Fruit fly (Drosophila melanogaster) whole organism, embryonic: ENCODE data around the gene mats.

ENCODE experiments used
- Antp ChIP-seq: fragments of 200-800 bp; sonication (Bioruptor generic); optimal IDR thresholded peaks from 3 replicates; lab custom pipeline; 2016; ENCODE audit warnings: missing biosample characterization, missing genetic modification characterization
- B-H1 ChIP-seq: fragments of 200-800 bp; sonication (Bioruptor generic); IDR thresholded peaks from 3 replicates; pipeline ENCODE4 v1.3.6; 2022; ENCODE audit warnings: missing biosample characterization, missing genetic modification characterization
- CG10431 ChIP-seq: fragments of 200-800 bp; sonication (Bioruptor generic); optimal IDR thresholded peaks from 3 replicates; lab custom pipeline; 2018; ENCODE audit warnings: missing biosample characterization, mild to moderate bottlenecking, missing genetic modification characterization
- CG1233 ChIP-seq: fragments of 200-800 bp; sonication (Bioruptor generic); optimal IDR thresholded peaks from 4 replicates; lab custom pipeline; 2018; ENCODE audit warnings: missing biosample characterization, mild to moderate bottlenecking, missing genetic modification characterization
- CG12744 ChIP-seq: fragments of 200-800 bp; sonication (Bioruptor generic); optimal IDR thresholded peaks from 2 replicates; lab custom pipeline; 2016; ENCODE audit warnings: missing biosample characterization, missing genetic modification characterization
- CG14710 ChIP-seq: fragments of 200-800 bp; sonication (Bioruptor generic); optimal IDR thresholded peaks from 3 replicates; lab custom pipeline; 2019; ENCODE audit warnings: missing biosample characterization, mild to moderate bottlenecking, missing genetic modification characterization, moderate library complexity
- CG17361 ChIP-seq: fragments of 200-800 bp; sonication (Bioruptor generic); IDR thresholded peaks from 3 replicates; pipeline ENCODE4 v1.3.6; 2022; ENCODE audit warnings: missing biosample characterization, missing genetic modification characterization
- CG17385 ChIP-seq: fragments of 200-800 bp; sonication (Bioruptor generic); optimal IDR thresholded peaks from 3 replicates; lab custom pipeline; 2018; ENCODE audit warnings: missing biosample characterization, mild to moderate bottlenecking, missing genetic modification characterization
- CG2199 ChIP-seq: fragments of 200-800 bp; sonication (Bioruptor generic); IDR thresholded peaks from 3 replicates; pipeline ENCODE4 v1.3.6; 2022; ENCODE audit warnings: missing biosample characterization, missing genetic modification characterization
- CG2678 ChIP-seq: fragments of 200-800 bp; sonication (Bioruptor generic); optimal IDR thresholded peaks from 3 replicates; lab custom pipeline; 2019; ENCODE audit warnings: missing biosample characterization, mild to moderate bottlenecking, missing genetic modification characterization, moderate library complexity
- CG31224 ChIP-seq: fragments of 200-800 bp; sonication (Bioruptor generic); IDR thresholded peaks from 2 replicates; pipeline ENCODE4 v1.3.6; 2022; ENCODE audit warnings: missing biosample characterization, missing genetic modification characterization
- CG31388 ChIP-seq: fragments of 200-800 bp; sonication (Bioruptor generic); optimal IDR thresholded peaks from 2 replicates; lab custom pipeline; 2016; ENCODE audit warnings: missing biosample characterization, missing genetic modification characterization
- CG3281 ChIP-seq: fragments of 200-800 bp; sonication (Bioruptor generic); optimal IDR thresholded peaks from 3 replicates; lab custom pipeline; 2017; ENCODE audit warnings: missing biosample characterization, mild to moderate bottlenecking, missing genetic modification characterization
- CG34376 ChIP-seq: fragments of 200-800 bp; sonication (Bioruptor generic); optimal IDR thresholded peaks from 2 replicates; lab custom pipeline; 2018; ENCODE audit warnings: missing biosample characterization, mild to moderate bottlenecking, missing genetic modification characterization
- CG3995 ChIP-seq: fragments of 200-800 bp; sonication (Bioruptor generic); optimal IDR thresholded peaks from 3 replicates; lab custom pipeline; 2016; ENCODE audit warnings: missing biosample characterization, missing genetic modification characterization
- CG4328 ChIP-seq: fragments of 200-800 bp; sonication (Bioruptor generic); optimal IDR thresholded peaks from 3 replicates; lab custom pipeline; 2017; ENCODE audit warnings: missing biosample characterization, missing genetic modification reagents, missing genetic modification characterization
- CG6175 ChIP-seq: fragments of 200-800 bp; sonication (Bioruptor generic); IDR thresholded peaks from 3 replicates; pipeline ENCODE4 v1.3.6; 2022; ENCODE audit warnings: missing biosample characterization, missing genetic modification characterization
- CG6765 ChIP-seq: fragments of 200-800 bp; sonication (Bioruptor generic); optimal IDR thresholded peaks from 3 replicates; lab custom pipeline; 2017; ENCODE audit warnings: missing biosample characterization, mild to moderate bottlenecking, missing genetic modification characterization
- CG7372 ChIP-seq: fragments of 200-800 bp; sonication (Bioruptor generic); IDR thresholded peaks from 2 replicates; pipeline ENCODE4 v1.3.6; 2022; ENCODE audit warnings: missing biosample characterization, missing genetic modification characterization
- CG7928 ChIP-seq: fragments of 200-800 bp; sonication (Bioruptor generic); optimal IDR thresholded peaks from 2 replicates; lab custom pipeline; 2017; ENCODE audit warnings: missing biosample characterization, mild to moderate bottlenecking, missing genetic modification characterization
- CoRest ChIP-seq: fragments of 200-800 bp; sonication (Bioruptor generic); optimal IDR thresholded peaks from 3 replicates; lab custom pipeline; 2018; ENCODE audit warnings: missing biosample characterization, mild to moderate bottlenecking, missing genetic modification characterization, moderate library complexity
- D ChIP-seq, 2 experiments: fragments of 200-800 bp in 1 of 2; fragments of >200 bp in 1 of 2; sonication (Bioruptor generic) in 1 of 2; optimal IDR thresholded peaks; 2 replicates in 1 of 2; 3 replicates in 1 of 2; lab custom pipeline; 2017; ENCODE audit warnings: mild to moderate bottlenecking in 1 of 2, missing biosample characterization in 1 of 2, missing genetic modification characterization in 1 of 2, missing genetic modification reagents in 1 of 2
- Dp ChIP-seq: fragments of 200-800 bp; sonication (Bioruptor generic); optimal IDR thresholded peaks from 2 replicates; lab custom pipeline; 2018; ENCODE audit warnings: missing biosample characterization, mild to moderate bottlenecking, missing genetic modification characterization, moderate library complexity
- E2f1 ChIP-seq: fragments of 200-800 bp; sonication (Bioruptor generic); IDR thresholded peaks from 2 replicates; pipeline ENCODE4 v1.3.6; 2022; ENCODE audit warnings: missing biosample characterization, missing genetic modification characterization
- Eip74EF ChIP-seq, 2 experiments: fragments of 200-800 bp in 1 of 2; fragments of >200 bp in 1 of 2; sonication (Bioruptor generic) in 1 of 2; optimal IDR thresholded peaks; 2 replicates each; lab custom pipeline; 2017 to 2019; ENCODE audit warnings: missing biosample characterization in 2 of 2, missing genetic modification characterization in 2 of 2, mild to moderate bottlenecking in 1 of 2, moderate library complexity in 1 of 2
- Lhr ChIP-seq: fragments of 200-800 bp; sonication (Bioruptor generic); optimal IDR thresholded peaks from 3 replicates; lab custom pipeline; 2017; ENCODE audit warnings: mild to moderate bottlenecking, missing biosample characterization, missing genetic modification reagents, missing genetic modification characterization
- Neu2 ChIP-seq: fragments of 200-800 bp; sonication (Bioruptor generic); optimal IDR thresholded peaks from 3 replicates; lab custom pipeline; 2016; ENCODE audit warnings: missing biosample characterization, missing genetic modification characterization, borderline replicate concordance
- Nf-YC ChIP-seq: fragments of 200-800 bp; optimal IDR thresholded peaks from 3 replicates; lab custom pipeline; 2019; ENCODE audit warnings: missing biosample characterization, mild to moderate bottlenecking, missing genetic modification characterization, moderate library complexity
- PHDP ChIP-seq: fragments of 200-800 bp; sonication (Bioruptor generic); optimal IDR thresholded peaks from 3 replicates; lab custom pipeline; 2018; ENCODE audit warnings: missing biosample characterization, mild to moderate bottlenecking, missing genetic modification characterization, moderate library complexity
- Rx ChIP-seq: fragments of 200-800 bp; sonication (Bioruptor generic); IDR thresholded peaks from 2 replicates; pipeline ENCODE4 v1.3.6; 2022; ENCODE audit warnings: missing biosample characterization, missing genetic modification characterization
- Sox102F ChIP-seq: fragments of 200-800 bp; sonication (Bioruptor generic); optimal IDR thresholded peaks from 2 replicates; lab custom pipeline; 2018; ENCODE audit warnings: missing biosample characterization, mild to moderate bottlenecking, missing genetic modification characterization, moderate library complexity
- Tbp ChIP-seq: fragments of >200 bp; optimal IDR thresholded peaks from 2 replicates; lab custom pipeline; 2018; ENCODE audit warnings: missing biosample characterization, missing genetic modification characterization
- corto ChIP-seq: fragments of 200-800 bp; sonication (Bioruptor generic); optimal IDR thresholded peaks from 2 replicates; lab custom pipeline; 2016; ENCODE audit warnings: missing biosample characterization, mild to moderate bottlenecking, missing genetic modification characterization, moderate library complexity
- disco-r ChIP-seq: fragments of 200-800 bp; sonication (Bioruptor generic); optimal IDR thresholded peaks from 2 replicates; lab custom pipeline; 2016; ENCODE audit warnings: missing biosample characterization, missing genetic modification characterization
- eve ChIP-seq, 2 experiments: fragments of >200 bp; optimal IDR thresholded peaks; 2 replicates each; lab custom pipeline; 2017; ENCODE audit warnings: missing biosample characterization in 2 of 2, missing genetic modification characterization in 2 of 2
- exex ChIP-seq: fragments of 200-800 bp; sonication (Bioruptor generic); optimal IDR thresholded peaks from 4 replicates; lab custom pipeline; 2018; ENCODE audit warnings: missing biosample characterization, mild to moderate bottlenecking, missing genetic modification characterization, moderate library complexity
- ftz-f1 ChIP-seq: fragments of 200-800 bp; sonication (Bioruptor generic); optimal IDR thresholded peaks from 2 replicates; lab custom pipeline; 2016; ENCODE audit warnings: missing biosample characterization, missing genetic modification characterization
- gce ChIP-seq: fragments of 200-800 bp; sonication (Bioruptor generic); IDR thresholded peaks from 3 replicates; pipeline ENCODE4 v1.3.6; 2022; ENCODE audit warnings: missing biosample characterization, missing genetic modification characterization
- gfzf ChIP-seq: fragments of 200-800 bp; sonication (Bioruptor generic); optimal IDR thresholded peaks from 2 replicates; lab custom pipeline; 2016; ENCODE audit warnings: missing biosample characterization, mild to moderate bottlenecking, missing genetic modification characterization, moderate library complexity
- grn ChIP-seq: fragments of 200-800 bp; sonication (Bioruptor generic); optimal IDR thresholded peaks from 3 replicates; lab custom pipeline; 2017; ENCODE audit warnings: missing biosample characterization, missing genetic modification characterization
- lab ChIP-seq: fragments of 200-800 bp; sonication (Bioruptor generic); optimal IDR thresholded peaks from 3 replicates; lab custom pipeline; 2017; ENCODE audit warnings: missing biosample characterization, missing genetic modification characterization, mild to moderate bottlenecking, moderate library complexity, missing genetic modification reagents
- lov ChIP-seq, 2 experiments: fragments of 200-800 bp in 1 of 2; fragments of >200 bp in 1 of 2; sonication (Bioruptor generic) in 1 of 2; IDR thresholded peaks in 1 of 2; optimal IDR thresholded peaks in 1 of 2; 2 replicates in 1 of 2; 3 replicates in 1 of 2; pipeline versions ENCODE4 v1.3.6 to Lab custom; 2017 to 2022; ENCODE audit warnings: missing biosample characterization in 1 of 2, missing genetic modification characterization in 1 of 2
- mirr ChIP-seq: fragments of 200-800 bp; sonication (Bioruptor generic); optimal IDR thresholded peaks from 3 replicates; lab custom pipeline; 2018; ENCODE audit warnings: missing biosample characterization, mild to moderate bottlenecking, missing genetic modification characterization
- nerfin-2 ChIP-seq: fragments of 200-800 bp; sonication (Bioruptor generic); IDR thresholded peaks from 2 replicates; pipeline ENCODE4 v1.3.6; 2022; ENCODE audit warnings: missing biosample characterization, missing genetic modification characterization; ENCODE audit not compliant: partially characterized antibody
- odd ChIP-seq: fragments of 200-800 bp; sonication (Bioruptor generic); optimal IDR thresholded peaks from 2 replicates; lab custom pipeline; 2017; ENCODE audit warnings: missing biosample characterization, mild to moderate bottlenecking, missing genetic modification characterization
- seq ChIP-seq: fragments of 200-800 bp; sonication (Bioruptor generic); IDR thresholded peaks from 2 replicates; pipeline ENCODE4 v1.3.6; 2022; ENCODE audit warnings: missing biosample characterization, missing genetic modification characterization
- slou ChIP-seq: fragments of 200-800 bp; sonication (Bioruptor generic); optimal IDR thresholded peaks from 3 replicates; lab custom pipeline; 2016; ENCODE audit warnings: missing biosample characterization, missing genetic modification characterization
- sob ChIP-seq: fragments of 200-800 bp; sonication (Bioruptor generic); IDR thresholded peaks from 2 replicates; pipeline ENCODE4 v1.3.6; 2022; ENCODE audit warnings: missing biosample characterization, missing genetic modification characterization
- unpg ChIP-seq: fragments of 200-800 bp; sonication (Bioruptor generic); optimal IDR thresholded peaks from 3 replicates; lab custom pipeline; 2018; ENCODE audit warnings: missing biosample characterization, mild to moderate bottlenecking, missing genetic modification characterization, moderate library complexity

mats gene

dm6 chr3R:22464611-22465113 is 43.7 kb downstream of the mats start, which contains the start of gene CG7054 (continued):
- TF ChIP-seq CG7928 (GFP tag; lab: Kevin White, UChicago) (no peak), CG12744 (GFP tag; lab: Kevin White, UChicago) (no peak), CG3995 (GFP tag; lab: Kevin White, UChicago) (peak; percentile 1), mirr (GFP tag; lab: Kevin White, UChicago) (peak; percentile 76), CG1233 (peak; percentile 13), Neu2 (GFP tag; lab: Kevin White, UChicago) (no peak), Nf-YC (tag; lab: Kevin White, UChicago) (peak; percentile 3), unpg (GFP tag; lab: Kevin White, UChicago) (peak; percentile 22), CG17385 (GFP tag; lab: Kevin White, UChicago) (peak; percentile 20), Antp (GFP tag; lab: Kevin White, UChicago) (no peak), D (optimal IDR thresholded peaks at IDR 0.05; lab: Kevin White, UChicago) (no peak), D (GFP tag; optimal IDR thresholded peaks at IDR 0.05; lab: Kevin White, UChicago) (no peak), slou (no peak), sob (GFP tag; lab: Robert Waterston, UW) (peak; percentile 22; the same call in 1 of the 2 replicates), CG2678 (tag; lab: Kevin White, UChicago) (peak; percentile 61), Sox102F (peak; percentile 32), CG6765 (peak; percentile 31), CG17361 (GFP tag; lab: Robert Waterston, UW) (peak; percentile 35; the same call in 2 of the 3 replicates), CG34376 (GFP tag; lab: Kevin White, UChicago) (peak; percentile 91), CoRest (peak; percentile 35), seq (no peak), gfzf (GFP tag; lab: Kevin White, UChicago) (peak; percentile 61), Lhr (no peak), Rx (no peak), grn (peak; percentile 84), CG10431 (GFP tag; lab: Kevin White, UChicago) (no peak), eve (GFP tag; optimal IDR thresholded peaks at IDR 0.05; lab: Kevin White, UChicago) (no peak), lab (peak; percentile 50), CG6175 (GFP tag; lab: Robert Waterston, UW) (no peak), odd (peak; percentile 42), E2f1 (GFP tag; lab: Robert Waterston, UW) (no peak), CG2199 (no peak), corto (GFP tag; lab: Kevin White, UChicago) (no peak), B-H1 (GFP tag; lab: Robert Waterston, UW) (no peak), CG4328 (GFP tag; lab: Kevin White, UChicago) (peak; percentile 6), Tbp (GFP tag; lab: Kevin White, UChicago) (no peak), lov (optimal IDR thresholded peaks at IDR 0.05; lab: Kevin White, UChicago) (no peak), lov (GFP tag; IDR thresholded peaks at IDR 0.05; lab: Robert Waterston, UW) (no peak), PHDP (peak; percentile 51), disco-r (GFP tag; lab: Kevin White, UChicago) (no peak), CG14710 (no peak), Dp (GFP tag; lab: Kevin White, UChicago) (peak; percentile 15), CG31388 (GFP tag; lab: Kevin White, UChicago) (no peak), CG3281 (peak; percentile 50), exex (tag; lab: Kevin White, UChicago) (peak; percentile 84), Eip74EF (GFP tag; optimal IDR thresholded peaks at IDR 0.05; lab: Kevin White, UChicago) (peak in 1 of 2 experiments; percentile 43), ftz-f1 (GFP tag; lab: Kevin White, UChicago) (no peak), CG31224 (no peak), nerfin-2 (GFP tag; lab: Robert Waterston, UW) (no peak), CG7372 (GFP tag; lab: Robert Waterston, UW) (0 out of 2 replicates have a peak, but pooled peaks have one; percentile 38), gce (no peak)
